Worm (Caenorhabditis elegans) whole organism, late embryonic: ENCODE data around the gene Y60A9.1.
"Not testable (repeated sequence)": the region's sequence is repeated elsewhere in the genome, so short reads cannot be mapped to it uniquely, and the experiment has no call there.

Source experiments
- C38D4.7 ChIP-seq: fragments of 200-800 bp; sonication (Bioruptor generic); optimal IDR thresholded peaks from 2 replicates; lab custom pipeline; 2018; ENCODE audit warnings: mild to moderate bottlenecking, missing genetic modification characterization, moderate library complexity, missing compliant biosample characterization
- K02D7.2 ChIP-seq: sonication (generic microtip); optimal IDR thresholded peaks from 2 replicates; lab custom pipeline; 2017; ENCODE audit warnings: mild to moderate bottlenecking, missing genetic modification characterization, missing compliant biosample characterization
- ama-1 ChIP-seq: fragments of 150-350 bp; optimal IDR thresholded peaks from 2 replicates; lab custom pipeline; 2014
- ceh-14 ChIP-seq: sonication (generic microtip); optimal IDR thresholded peaks from 2 replicates; lab custom pipeline; 2016; ENCODE audit warnings: missing genotype, missing genetic modification characterization, missing compliant biosample characterization
- ceh-19 ChIP-seq: fragments of 200-800 bp; sonication (Bioruptor generic); optimal IDR thresholded peaks from 2 replicates; lab custom pipeline; 2018; ENCODE audit warnings: mild to moderate bottlenecking, missing genetic modification characterization, missing compliant biosample characterization
- ceh-2 ChIP-seq: sonication (generic microtip); optimal IDR thresholded peaks from 2 replicates; lab custom pipeline; 2016; ENCODE audit warnings: missing genotype, missing genetic modification characterization, missing compliant biosample characterization
- ceh-22 ChIP-seq: sonication (generic microtip); optimal IDR thresholded peaks from 2 replicates; lab custom pipeline; 2017; ENCODE audit warnings: missing biosample characterization, missing genetic modification characterization
- ceh-30 ChIP-seq: fragments of 150-350 bp; optimal IDR thresholded peaks from 2 replicates; lab custom pipeline; 2014; ENCODE audit warnings: missing biosample characterization, missing genetic modification characterization
- ceh-31 ChIP-seq: sonication (generic microtip); optimal IDR thresholded peaks from 2 replicates; lab custom pipeline; 2016; ENCODE audit warnings: missing genetic modification characterization, missing compliant biosample characterization
- ceh-34 ChIP-seq: sonication (generic microtip); optimal IDR thresholded peaks from 2 replicates; lab custom pipeline; 2016; ENCODE audit warnings: mild to moderate bottlenecking, missing genetic modification characterization, missing compliant biosample characterization
- ceh-45 ChIP-seq: fragments of 200-800 bp; sonication (Bioruptor generic); IDR thresholded peaks from 2 replicates; pipeline ENCODE4 v1.3.6; 2022; ENCODE audit warnings: missing genetic modification reagents, missing genetic modification characterization, missing compliant biosample characterization
- ceh-48 ChIP-seq: sonication (generic microtip); optimal IDR thresholded peaks from 2 replicates; lab custom pipeline; 2016; ENCODE audit warnings: missing genetic modification characterization, inconsistent platforms, missing compliant biosample characterization
- ceh-6 ChIP-seq: fragments of 200-800 bp; sonication (Bioruptor generic); optimal IDR thresholded peaks from 2 replicates; lab custom pipeline; 2018; ENCODE audit warnings: mild to moderate bottlenecking, missing genetic modification characterization, missing compliant biosample characterization
- che-1 ChIP-seq: sonication (generic microtip); optimal IDR thresholded peaks from 2 replicates; lab custom pipeline; 2016; ENCODE audit warnings: mild to moderate bottlenecking, missing genetic modification characterization, missing compliant biosample characterization
- dmd-4 ChIP-seq: sonication (generic microtip); optimal IDR thresholded peaks from 2 replicates; lab custom pipeline; 2016; ENCODE audit warnings: borderline replicate concordance, missing genetic modification characterization, missing compliant biosample characterization
- elt-2 ChIP-seq: sonication (generic microtip); optimal IDR thresholded peaks from 2 replicates; lab custom pipeline; 2016; ENCODE audit warnings: missing genetic modification reagents, missing genetic modification characterization, missing compliant biosample characterization
- elt-4 ChIP-seq: sonication (generic microtip); optimal IDR thresholded peaks from 2 replicates; lab custom pipeline; 2016; ENCODE audit warnings: missing genetic modification characterization, missing compliant biosample characterization
- ets-4 ChIP-seq: sonication (generic microtip); optimal IDR thresholded peaks from 2 replicates; lab custom pipeline; 2016; ENCODE audit warnings: missing genetic modification characterization, missing compliant biosample characterization
- fkh-10 ChIP-seq: fragments of 150-350 bp; optimal IDR thresholded peaks from 2 replicates; lab custom pipeline; 2014; ENCODE audit warnings: missing biosample characterization, missing genetic modification reagents, missing genetic modification characterization
- fkh-6 ChIP-seq: sonication (generic microtip); optimal IDR thresholded peaks from 2 replicates; lab custom pipeline; 2016; ENCODE audit warnings: missing genetic modification characterization, missing compliant biosample characterization
- hlh-15 ChIP-seq: sonication (generic microtip); optimal IDR thresholded peaks from 2 replicates; lab custom pipeline; 2016; ENCODE audit warnings: missing genetic modification characterization, missing compliant biosample characterization
- hlh-30 ChIP-seq: sonication (generic microtip); optimal IDR thresholded peaks from 2 replicates; lab custom pipeline; 2017; ENCODE audit warnings: antibody characterized with exemption, missing genetic modification characterization, missing compliant biosample characterization; ENCODE audit not compliant: insufficient read depth
- hlh-6 ChIP-seq: sonication (generic microtip); optimal IDR thresholded peaks from 2 replicates; lab custom pipeline; 2016; ENCODE audit warnings: missing genotype, missing genetic modification characterization, missing compliant biosample characterization
- hlh-8 ChIP-seq: sonication (generic microtip); optimal IDR thresholded peaks from 2 replicates; lab custom pipeline; 2016; ENCODE audit warnings: missing genotype, missing genetic modification characterization, missing compliant biosample characterization
- lim-6 ChIP-seq: sonication (generic microtip); optimal IDR thresholded peaks from 2 replicates; lab custom pipeline; 2016; ENCODE audit warnings: missing genetic modification characterization, missing compliant biosample characterization
- nfya-1 ChIP-seq: sonication (generic microtip); optimal IDR thresholded peaks from 2 replicates; lab custom pipeline; 2017; ENCODE audit warnings: missing genetic modification characterization, mild to moderate bottlenecking, missing compliant biosample characterization, antibody characterized with exemption, moderate library complexity
- odd-2 ChIP-seq: sonication (generic microtip); optimal IDR thresholded peaks from 2 replicates; lab custom pipeline; 2017; ENCODE audit warnings: antibody characterized with exemption, mild to moderate bottlenecking, missing genetic modification characterization, missing compliant biosample characterization
- pat-9 ChIP-seq: fragments of 200-800 bp; sonication (Bioruptor generic); optimal IDR thresholded peaks from 2 replicates; lab custom pipeline; 2018; ENCODE audit warnings: mild to moderate bottlenecking, missing genetic modification characterization, moderate library complexity, missing compliant biosample characterization
- pax-1 ChIP-seq: fragments of 150-350 bp; optimal IDR thresholded peaks from 2 replicates; lab custom pipeline; 2014; ENCODE audit warnings: missing biosample characterization, missing genetic modification characterization
- pha-2 ChIP-seq: sonication (generic microtip); optimal IDR thresholded peaks from 2 replicates; lab custom pipeline; 2017; ENCODE audit warnings: mild to moderate bottlenecking, missing genetic modification characterization, missing compliant biosample characterization
- pha-4 ChIP-seq: fragments of 150-350 bp; optimal IDR thresholded peaks from 2 replicates; lab custom pipeline; 2018; ENCODE audit warnings: missing biosample characterization, missing genetic modification reagents, missing genetic modification characterization
- pqm-1 ChIP-seq: sonication (generic microtip); optimal IDR thresholded peaks from 2 replicates; lab custom pipeline; 2016; ENCODE audit warnings: missing genetic modification characterization, missing compliant biosample characterization
- ref-2 ChIP-seq: sonication (generic microtip); optimal IDR thresholded peaks from 2 replicates; lab custom pipeline; 2016; ENCODE audit warnings: missing genetic modification characterization, missing compliant biosample characterization
- sdc-2 ChIP-seq: sonication (generic microtip); optimal IDR thresholded peaks from 2 replicates; lab custom pipeline; 2016; ENCODE audit warnings: missing genotype, missing genetic modification characterization, missing compliant biosample characterization
- sox-2 ChIP-seq: fragments of 200-800 bp; sonication (Bioruptor generic); IDR thresholded peaks from 2 replicates; pipeline ENCODE4 v1.3.6; 2022; ENCODE audit warnings: missing genetic modification reagents, missing genetic modification characterization, missing compliant biosample characterization
- tbx-7 ChIP-seq: sonication (generic microtip); optimal IDR thresholded peaks from 2 replicates; lab custom pipeline; 2016; ENCODE audit warnings: missing genotype, missing genetic modification characterization, missing compliant biosample characterization
- unc-3 ChIP-seq, 2 experiments: fragments of 200-800 bp in 1 of 2; sonication (Bioruptor generic) in 1 of 2; sonication (generic microtip) in 1 of 2; conservative IDR thresholded peaks in 1 of 2; optimal IDR thresholded peaks in 1 of 2; 2 replicates each; pipeline versions ENCODE4 v1.3.6 to Lab custom; 2016 to 2022; ENCODE audit warnings: missing compliant biosample characterization in 2 of 2, missing genetic modification characterization in 2 of 2, missing genetic modification reagents in 1 of 2
- unc-55 ChIP-seq: sonication (generic microtip); optimal IDR thresholded peaks from 2 replicates; lab custom pipeline; 2017; ENCODE audit warnings: missing biosample characterization, missing genetic modification reagents, missing genetic modification characterization
- zip-5 ChIP-seq: sonication (generic microtip); optimal IDR thresholded peaks from 2 replicates; lab custom pipeline; 2016; ENCODE audit warnings: missing genetic modification characterization, missing compliant biosample characterization
- ztf-16 ChIP-seq: sonication (generic microtip); optimal IDR thresholded peaks from 2 replicates; lab custom pipeline; 2017; ENCODE audit warnings: missing genetic modification characterization, missing compliant biosample characterization

Gene Y60A9.1

DNA sequence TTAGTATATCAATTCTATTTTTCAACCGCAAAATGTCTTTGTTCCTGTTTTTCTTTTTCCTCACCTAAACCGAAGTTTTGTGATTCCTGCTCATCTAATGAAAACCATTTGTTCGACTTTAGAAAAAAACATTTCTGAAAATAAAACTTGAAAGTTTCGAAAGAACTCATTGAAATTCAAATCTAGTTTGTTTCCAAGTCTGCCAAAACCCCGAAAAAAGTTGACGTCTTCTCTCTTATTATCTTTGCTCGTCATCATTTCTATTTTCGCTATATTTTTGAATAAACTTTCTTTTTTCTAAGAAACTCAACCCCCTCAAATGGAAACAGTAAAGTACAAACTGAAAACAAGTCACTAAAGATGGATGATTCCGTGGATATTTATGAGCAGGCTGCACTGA is 10.7 kb upstream of the Y60A9.1 start, which contains the start of gene frpr-17:
frpr-17 (plus strand) TSS at position 301 of the 400 bp plus-strand sequence.
- TF ChIP-seq ceh-14 (tag; lab: Kevin White, UChicago) (no peak), pax-1 (no peak), hlh-6 (no peak), hlh-15 (tag; lab: Kevin White, UChicago) (no peak), unc-55 (GFP tag; lab: Kevin White, UChicago) (no peak), zip-5 (no peak), pat-9 (tag; lab: Kevin White, UChicago) (no peak), ets-4 (tag; lab: Kevin White, UChicago) (no peak), odd-2 (no peak), lim-6 (tag; lab: Kevin White, UChicago) (no peak), ceh-30 (tag; lab: Kevin White, UChicago) (no peak), ref-2 (tag; lab: Kevin White, UChicago) (no peak), ceh-2 (tag; lab: Kevin White, UChicago) (no peak), elt-2 (no peak), ceh-22 (tag; lab: Kevin White, UChicago) (no peak), pha-4 (tag; lab: Kevin White, UChicago) (no peak), ama-1 (no peak), ceh-34 (no peak), C38D4.7 (GFP tag; lab: Kevin White, UChicago) (no peak)

ce11 chrX:14401230-14401629 is 6.1 kb upstream of the Y60A9.1 start:
- no peak for TF ChIP-seq elt-4 (tag; lab: Kevin White, UChicago)
- peak; percentile 7 for TF ChIP-seq hlh-8
- no peak for TF ChIP-seq sdc-2 (tag; lab: Kevin White, UChicago)
- no peak for TF ChIP-seq ceh-30 (tag; lab: Kevin White, UChicago)
- TF ChIP-seq ceh-31 (tag; lab: Kevin White, UChicago): no peak
- no peak for TF ChIP-seq ceh-14 (tag; lab: Kevin White, UChicago)
- TF ChIP-seq, all 69 proteins: peak for 1

DNA sequence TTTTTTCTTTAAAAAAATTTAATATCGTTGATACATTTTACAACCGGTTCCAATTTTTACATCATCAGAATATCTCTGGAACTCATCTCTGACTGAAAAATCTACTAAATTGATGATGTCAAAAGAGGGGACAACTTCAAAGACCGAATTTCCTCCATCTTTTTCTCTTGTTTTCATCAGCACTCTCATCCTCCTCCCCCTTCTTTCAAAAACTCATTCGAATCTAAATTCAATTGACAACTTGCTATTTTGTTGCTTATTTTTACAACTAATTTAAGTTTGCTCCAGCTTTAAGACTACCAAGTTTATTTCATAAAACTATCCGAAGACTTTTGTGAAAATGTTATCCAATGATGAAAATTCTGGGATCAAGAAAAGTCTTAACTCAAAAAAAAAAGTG is 3.9 kb upstream of the Y60A9.1 start:
- TF ChIP-seq C38D4.7 (GFP tag; lab: Kevin White, UChicago): no peak
- TF ChIP-seq fkh-10: no peak
- no peak for TF ChIP-seq pqm-1
- no peak for TF ChIP-seq odd-2
- no peak for TF ChIP-seq ceh-19
- TF ChIP-seq dmd-4 (tag; lab: Kevin White, UChicago): no peak
- TF ChIP-seq pat-9 (tag; lab: Kevin White, UChicago): no peak
- TF ChIP-seq nfya-1 (tag; lab: Kevin White, UChicago): no peak
- no peak for TF ChIP-seq fkh-6 (tag; lab: Kevin White, UChicago)
- TF ChIP-seq ref-2 (tag; lab: Kevin White, UChicago): no peak
- TF ChIP-seq pax-1: no peak
- TF ChIP-seq che-1 (tag; lab: Kevin White, UChicago): no peak
- no peak for TF ChIP-seq ztf-16 (tag; lab: Kevin White, UChicago)
- no peak for TF ChIP-seq unc-3 (GFP tag; conservative IDR thresholded peaks at IDR 0.05; lab: Robert Waterston, UW)
- no peak for TF ChIP-seq unc-3 (tag; optimal IDR thresholded peaks at IDR 0.05; lab: Kevin White, UChicago)
- TF ChIP-seq K02D7.2 (tag; lab: Kevin White, UChicago): no peak
- no peak for TF ChIP-seq ceh-48 (tag; lab: Kevin White, UChicago)
- TF ChIP-seq, all 69 proteins: peak for 0

DNA sequence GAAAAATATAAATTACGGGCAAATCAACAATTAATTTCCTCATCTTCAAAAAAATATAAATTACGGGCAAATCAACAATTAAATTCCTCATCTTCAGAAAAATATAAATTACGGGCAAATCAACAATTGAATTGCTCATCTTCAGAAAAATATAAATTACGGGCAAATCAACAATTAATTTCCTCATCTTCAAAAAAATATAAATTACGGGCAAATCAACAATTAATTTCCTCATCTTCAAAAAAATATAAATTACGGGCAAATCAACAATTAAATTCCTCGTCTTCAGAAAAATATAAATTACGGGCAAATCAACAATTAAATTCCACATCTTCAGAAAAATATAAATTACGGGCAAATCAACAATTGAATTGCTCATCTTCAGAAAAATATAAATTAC is 7.4 kb downstream of the Y60A9.1 start:
- peak; percentile 63 for TF ChIP-seq sox-2 (GFP tag; lab: Robert Waterston, UW)
- TF ChIP-seq unc-3 (GFP tag; conservative IDR thresholded peaks at IDR 0.05; lab: Robert Waterston, UW): 0 out of 2 replicates have a peak, but pooled peaks have one; percentile 15
- TF ChIP-seq unc-3 (tag; optimal IDR thresholded peaks at IDR 0.05; lab: Kevin White, UChicago): not testable (repeated sequence)

DNA sequence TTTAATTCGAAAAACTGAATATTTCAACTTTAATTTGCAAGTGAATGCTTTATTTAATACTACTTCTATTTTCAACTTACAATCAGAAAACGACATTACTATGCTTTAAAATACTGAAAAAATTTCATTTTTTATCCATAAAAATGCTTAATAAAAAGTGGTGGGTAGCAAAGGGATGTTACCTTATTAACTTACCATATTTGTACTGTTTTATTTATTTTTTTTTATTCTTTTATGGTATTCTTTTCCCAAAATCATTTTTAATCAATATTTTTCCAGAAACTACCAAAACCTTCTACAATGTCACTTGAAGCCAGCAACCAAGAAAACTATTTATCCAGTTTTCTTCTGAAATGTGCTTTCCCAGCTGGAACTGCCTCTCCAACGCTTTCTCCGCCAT is 12.2 kb downstream of the Y60A9.1 start, which contains the start of gene Y60A9.3:
Y60A9.3 (plus strand) TSS at position 301 of the 400 bp plus-strand sequence.
- TF ChIP-seq ets-4 (tag; lab: Kevin White, UChicago): no peak
- no peak for TF ChIP-seq ceh-6 (GFP tag; lab: Kevin White, UChicago)
- TF ChIP-seq ceh-48 (tag; lab: Kevin White, UChicago): no peak
- TF ChIP-seq ceh-45 (GFP tag; lab: Robert Waterston, UW): no peak
- TF ChIP-seq che-1 (tag; lab: Kevin White, UChicago): no peak
- TF ChIP-seq pha-2 (tag; lab: Kevin White, UChicago): no peak
- TF ChIP-seq tbx-7 (tag; lab: Kevin White, UChicago): no peak
- TF ChIP-seq hlh-30 (tag; lab: Kevin White, UChicago): no peak
